Worm (Caenorhabditis elegans) whole organism, late embryonic: ENCODE data around the gene aat-2.

ENCODE experiments used
- C08G9.2 ChIP-seq: sonication (generic microtip); optimal IDR thresholded peaks from 2 replicates; lab custom pipeline; 2016; ENCODE audit warnings: mild to moderate bottlenecking, missing genetic modification characterization, moderate library complexity, missing compliant biosample characterization
- C38D4.7 ChIP-seq: fragments of 200-800 bp; sonication (Bioruptor generic); optimal IDR thresholded peaks from 2 replicates; lab custom pipeline; 2018; ENCODE audit warnings: mild to moderate bottlenecking, missing genetic modification characterization, moderate library complexity, missing compliant biosample characterization
- F13H6.1 ChIP-seq: sonication (generic microtip); optimal IDR thresholded peaks from 2 replicates; lab custom pipeline; 2016; ENCODE audit warnings: missing genetic modification characterization, missing compliant biosample characterization
- K02D7.2 ChIP-seq: sonication (generic microtip); optimal IDR thresholded peaks from 2 replicates; lab custom pipeline; 2017; ENCODE audit warnings: mild to moderate bottlenecking, missing genetic modification characterization, missing compliant biosample characterization
- K09A11.1 ChIP-seq: sonication (generic microtip); optimal IDR thresholded peaks from 2 replicates; lab custom pipeline; 2017; ENCODE audit warnings: antibody characterized with exemption, mild to moderate bottlenecking, missing genetic modification characterization, missing compliant biosample characterization; ENCODE audit not compliant: insufficient read depth
- Y22D7AL.16 ChIP-seq: sonication (generic microtip); optimal IDR thresholded peaks from 2 replicates; lab custom pipeline; 2016; ENCODE audit warnings: missing genetic modification characterization, missing compliant biosample characterization
- ahr-1 ChIP-seq: sonication (generic microtip); optimal IDR thresholded peaks from 2 replicates; lab custom pipeline; 2016; ENCODE audit warnings: missing genetic modification characterization, missing compliant biosample characterization
- ama-1 ChIP-seq: fragments of 150-350 bp; optimal IDR thresholded peaks from 2 replicates; lab custom pipeline; 2014
- ceh-14 ChIP-seq: sonication (generic microtip); optimal IDR thresholded peaks from 2 replicates; lab custom pipeline; 2016; ENCODE audit warnings: missing genotype, missing genetic modification characterization, missing compliant biosample characterization
- ceh-18 ChIP-seq: sonication (generic microtip); optimal IDR thresholded peaks from 2 replicates; lab custom pipeline; 2016; ENCODE audit warnings: missing genetic modification characterization, missing compliant biosample characterization
- ceh-2 ChIP-seq: sonication (generic microtip); optimal IDR thresholded peaks from 2 replicates; lab custom pipeline; 2016; ENCODE audit warnings: missing genotype, missing genetic modification characterization, missing compliant biosample characterization
- ceh-24 ChIP-seq: sonication (generic microtip); optimal IDR thresholded peaks from 2 replicates; lab custom pipeline; 2016; ENCODE audit warnings: mild to moderate bottlenecking, missing genetic modification characterization, missing compliant biosample characterization
- ceh-31 ChIP-seq: sonication (generic microtip); optimal IDR thresholded peaks from 2 replicates; lab custom pipeline; 2016; ENCODE audit warnings: missing genetic modification characterization, missing compliant biosample characterization
- ceh-34 ChIP-seq: sonication (generic microtip); optimal IDR thresholded peaks from 2 replicates; lab custom pipeline; 2016; ENCODE audit warnings: mild to moderate bottlenecking, missing genetic modification characterization, missing compliant biosample characterization
- ceh-45 ChIP-seq: fragments of 200-800 bp; sonication (Bioruptor generic); IDR thresholded peaks from 2 replicates; pipeline ENCODE4 v1.3.6; 2022; ENCODE audit warnings: missing genetic modification reagents, missing genetic modification characterization, missing compliant biosample characterization
- ceh-9 ChIP-seq: sonication (generic microtip); optimal IDR thresholded peaks from 2 replicates; lab custom pipeline; 2016; ENCODE audit warnings: mild to moderate bottlenecking, missing genetic modification characterization, inconsistent platforms, missing compliant biosample characterization
- che-1 ChIP-seq: sonication (generic microtip); optimal IDR thresholded peaks from 2 replicates; lab custom pipeline; 2016; ENCODE audit warnings: mild to moderate bottlenecking, missing genetic modification characterization, missing compliant biosample characterization
- dve-1 ChIP-seq: sonication (generic microtip); optimal IDR thresholded peaks from 2 replicates; lab custom pipeline; 2017; ENCODE audit warnings: antibody characterized with exemption, mild to moderate bottlenecking, missing genetic modification characterization, missing compliant biosample characterization
- elt-2 ChIP-seq: sonication (generic microtip); optimal IDR thresholded peaks from 2 replicates; lab custom pipeline; 2016; ENCODE audit warnings: missing genetic modification reagents, missing genetic modification characterization, missing compliant biosample characterization
- fax-1 ChIP-seq: sonication (generic microtip); optimal IDR thresholded peaks from 2 replicates; lab custom pipeline; 2016; ENCODE audit warnings: missing genotype, missing genetic modification characterization, missing compliant biosample characterization
- fkh-6 ChIP-seq: sonication (generic microtip); optimal IDR thresholded peaks from 2 replicates; lab custom pipeline; 2016; ENCODE audit warnings: missing genetic modification characterization, missing compliant biosample characterization
- gmeb-2 ChIP-seq: sonication (generic microtip); optimal IDR thresholded peaks from 2 replicates; lab custom pipeline; 2016; ENCODE audit warnings: missing genetic modification characterization, inconsistent platforms, missing compliant biosample characterization
- hlh-13 ChIP-seq: fragments of 200-800 bp; sonication (Bioruptor generic); optimal IDR thresholded peaks from 2 replicates; lab custom pipeline; 2018; ENCODE audit warnings: mild to moderate bottlenecking, missing genetic modification characterization, missing compliant biosample characterization
- hlh-6 ChIP-seq: sonication (generic microtip); optimal IDR thresholded peaks from 2 replicates; lab custom pipeline; 2016; ENCODE audit warnings: missing genotype, missing genetic modification characterization, missing compliant biosample characterization
- hlh-8 ChIP-seq: sonication (generic microtip); optimal IDR thresholded peaks from 2 replicates; lab custom pipeline; 2016; ENCODE audit warnings: missing genotype, missing genetic modification characterization, missing compliant biosample characterization
- nfya-1 ChIP-seq: sonication (generic microtip); optimal IDR thresholded peaks from 2 replicates; lab custom pipeline; 2017; ENCODE audit warnings: missing genetic modification characterization, mild to moderate bottlenecking, missing compliant biosample characterization, antibody characterized with exemption, moderate library complexity
- nhr-232 ChIP-seq: sonication (generic microtip); optimal IDR thresholded peaks from 2 replicates; lab custom pipeline; 2016; ENCODE audit warnings: missing genetic modification characterization, missing compliant biosample characterization
- odd-2 ChIP-seq: sonication (generic microtip); optimal IDR thresholded peaks from 2 replicates; lab custom pipeline; 2017; ENCODE audit warnings: antibody characterized with exemption, mild to moderate bottlenecking, missing genetic modification characterization, missing compliant biosample characterization
- pag-3 ChIP-seq: sonication (generic microtip); optimal IDR thresholded peaks from 2 replicates; lab custom pipeline; 2016; ENCODE audit warnings: missing compliant biosample characterization, missing genetic modification characterization, borderline replicate concordance
- pat-9 ChIP-seq: fragments of 200-800 bp; sonication (Bioruptor generic); optimal IDR thresholded peaks from 2 replicates; lab custom pipeline; 2018; ENCODE audit warnings: mild to moderate bottlenecking, missing genetic modification characterization, moderate library complexity, missing compliant biosample characterization
- pha-2 ChIP-seq: sonication (generic microtip); optimal IDR thresholded peaks from 2 replicates; lab custom pipeline; 2017; ENCODE audit warnings: mild to moderate bottlenecking, missing genetic modification characterization, missing compliant biosample characterization
- pqm-1 ChIP-seq: sonication (generic microtip); optimal IDR thresholded peaks from 2 replicates; lab custom pipeline; 2016; ENCODE audit warnings: missing genetic modification characterization, missing compliant biosample characterization
- pros-1 ChIP-seq: fragments of 150-350 bp; optimal IDR thresholded peaks from 2 replicates; lab custom pipeline; 2014; ENCODE audit warnings: missing biosample characterization, missing genetic modification reagents, missing genetic modification characterization
- rnt-1 ChIP-seq: sonication (generic microtip); optimal IDR thresholded peaks from 2 replicates; lab custom pipeline; 2016; ENCODE audit warnings: missing genetic modification characterization, missing compliant biosample characterization
- sox-2 ChIP-seq: fragments of 200-800 bp; sonication (Bioruptor generic); IDR thresholded peaks from 2 replicates; pipeline ENCODE4 v1.3.6; 2022; ENCODE audit warnings: missing genetic modification reagents, missing genetic modification characterization, missing compliant biosample characterization
- sox-4 ChIP-seq: sonication (generic microtip); optimal IDR thresholded peaks from 2 replicates; lab custom pipeline; 2017; ENCODE audit warnings: mild to moderate bottlenecking, missing genetic modification characterization, inconsistent platforms, missing compliant biosample characterization
- syd-9 ChIP-seq: sonication (generic microtip); optimal IDR thresholded peaks from 2 replicates; lab custom pipeline; 2016; ENCODE audit warnings: mild to moderate bottlenecking, missing genetic modification characterization, moderate library complexity, missing compliant biosample characterization
- tbx-2 ChIP-seq: sonication (generic microtip); optimal IDR thresholded peaks from 2 replicates; lab custom pipeline; 2016; ENCODE audit warnings: missing genetic modification characterization, missing compliant biosample characterization
- tbx-7 ChIP-seq: sonication (generic microtip); optimal IDR thresholded peaks from 2 replicates; lab custom pipeline; 2016; ENCODE audit warnings: missing genotype, missing genetic modification characterization, missing compliant biosample characterization
- unc-42 ChIP-seq: sonication (generic microtip); optimal IDR thresholded peaks from 2 replicates; lab custom pipeline; 2016; ENCODE audit warnings: missing genotype, missing genetic modification characterization, missing compliant biosample characterization
- unc-86 ChIP-seq: sonication (generic microtip); optimal IDR thresholded peaks from 2 replicates; lab custom pipeline; 2016; ENCODE audit warnings: missing genetic modification characterization, missing compliant biosample characterization
- ztf-16 ChIP-seq: sonication (generic microtip); optimal IDR thresholded peaks from 2 replicates; lab custom pipeline; 2017; ENCODE audit warnings: missing genetic modification characterization, missing compliant biosample characterization

aat-2 gene

DNA sequence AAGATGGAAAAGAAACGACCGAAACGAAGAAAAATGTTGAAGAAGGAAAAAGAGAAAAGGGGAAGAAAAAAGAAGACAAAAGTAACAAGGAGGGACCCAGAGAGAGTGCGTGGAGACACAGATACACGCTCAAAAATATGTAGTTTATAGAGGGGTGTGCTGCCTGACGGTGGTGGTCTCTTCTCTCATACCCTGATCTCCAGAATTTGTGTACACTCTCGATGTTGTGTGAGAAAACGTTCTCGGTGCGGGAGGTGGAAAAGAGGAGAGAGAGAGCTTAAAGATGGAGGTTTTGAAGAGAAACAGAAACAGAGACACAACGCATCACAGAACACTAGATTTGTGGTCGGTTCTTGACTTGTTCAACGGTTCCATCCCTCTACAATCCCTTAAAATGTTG is 27.4 kb upstream of the aat-2 start (continued):
- TF ChIP-seq F13H6.1 (tag; lab: Kevin White, UChicago) (no peak), hlh-8 (tag; lab: Kevin White, UChicago) (no peak), fax-1 (tag; lab: Kevin White, UChicago) (no peak), ceh-34 (peak; percentile 32), syd-9 (no peak), K09A11.1 (tag; lab: Kevin White, UChicago) (no peak), hlh-13 (GFP tag; lab: Kevin White, UChicago) (no peak), ceh-9 (tag; lab: Kevin White, UChicago) (no peak), odd-2 (no peak), ceh-45 (GFP tag; lab: Robert Waterston, UW) (no peak), ceh-24 (no peak), dve-1 (no peak), tbx-7 (tag; lab: Kevin White, UChicago) (no peak), nhr-232 (no peak), rnt-1 (tag; lab: Kevin White, UChicago) (peak; percentile 56)

DNA sequence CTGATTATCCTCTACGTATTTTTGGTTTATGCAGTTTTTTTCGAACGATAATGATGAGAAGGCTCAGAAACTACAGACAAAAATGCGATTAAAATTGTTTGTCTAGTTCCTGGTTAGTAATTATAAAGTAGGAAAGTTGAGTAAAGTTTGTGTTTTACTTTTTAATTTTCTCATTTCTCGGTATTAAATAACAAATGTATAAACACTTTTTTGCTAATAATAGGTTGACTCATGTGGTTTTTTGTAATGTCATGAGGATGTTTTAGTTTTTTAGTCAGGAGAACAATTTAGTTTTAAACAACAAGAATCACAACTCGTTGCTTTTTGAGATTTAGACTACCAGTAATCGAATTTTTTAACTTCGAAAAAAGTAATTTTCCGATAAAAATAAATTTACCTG is 26.5 kb upstream of the aat-2 start:
- TF ChIP-seq ama-1 (no peak), nhr-232 (no peak), sox-4 (tag; lab: Kevin White, UChicago) (no peak), ceh-14 (tag; lab: Kevin White, UChicago) (no peak), pros-1 (tag; lab: Kevin White, UChicago) (no peak), fkh-6 (tag; lab: Kevin White, UChicago) (no peak), Y22D7AL.16 (tag; lab: Kevin White, UChicago) (no peak), che-1 (tag; lab: Kevin White, UChicago) (no peak)

DNA sequence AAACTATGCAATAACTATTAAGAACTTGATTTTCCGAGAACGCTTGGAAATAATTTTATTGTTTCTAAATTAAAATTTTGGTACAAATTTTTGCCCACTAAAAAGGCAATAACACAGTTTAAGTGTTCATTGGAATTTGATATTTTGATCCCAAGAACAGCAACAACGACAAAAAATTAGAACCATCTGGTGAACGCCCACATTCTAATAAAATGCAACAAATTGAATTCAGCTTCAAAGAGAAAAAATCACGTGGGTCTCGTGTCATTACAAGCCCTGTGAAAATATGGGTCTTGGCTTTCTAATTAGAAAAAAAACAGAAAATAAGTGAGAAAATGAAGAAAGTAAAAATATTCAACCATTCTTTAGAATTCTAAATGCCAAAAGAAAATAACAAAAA is 25.7 kb upstream of the aat-2 start:
- TF ChIP-seq elt-2 (tag; lab: Kevin White, UChicago): no peak
- no peak for TF ChIP-seq hlh-6 (tag; lab: Kevin White, UChicago)
- TF ChIP-seq gmeb-2: no peak
- TF ChIP-seq pros-1 (tag; lab: Kevin White, UChicago): no peak
- TF ChIP-seq tbx-7 (tag; lab: Kevin White, UChicago): no peak
- no peak for TF ChIP-seq Y22D7AL.16 (tag; lab: Kevin White, UChicago)
- TF ChIP-seq ceh-2 (tag; lab: Kevin White, UChicago): no peak
- TF ChIP-seq K02D7.2: no peak
- no peak for TF ChIP-seq C08G9.2 (tag; lab: Kevin White, UChicago)
- TF ChIP-seq nhr-232: no peak
- no peak for TF ChIP-seq ztf-16
- no peak for TF ChIP-seq ceh-24
- TF ChIP-seq sox-2 (GFP tag; lab: Robert Waterston, UW): no peak
- no peak for TF ChIP-seq pha-2 (tag; lab: Kevin White, UChicago)
- no peak for TF ChIP-seq F13H6.1 (tag; lab: Kevin White, UChicago)
- no peak for TF ChIP-seq ahr-1 (tag; lab: Kevin White, UChicago)
- no peak for TF ChIP-seq nfya-1 (tag; lab: Kevin White, UChicago)
- TF ChIP-seq pqm-1 (tag; lab: Kevin White, UChicago): no peak
- TF ChIP-seq, all 69 proteins: peak for 0

DNA sequence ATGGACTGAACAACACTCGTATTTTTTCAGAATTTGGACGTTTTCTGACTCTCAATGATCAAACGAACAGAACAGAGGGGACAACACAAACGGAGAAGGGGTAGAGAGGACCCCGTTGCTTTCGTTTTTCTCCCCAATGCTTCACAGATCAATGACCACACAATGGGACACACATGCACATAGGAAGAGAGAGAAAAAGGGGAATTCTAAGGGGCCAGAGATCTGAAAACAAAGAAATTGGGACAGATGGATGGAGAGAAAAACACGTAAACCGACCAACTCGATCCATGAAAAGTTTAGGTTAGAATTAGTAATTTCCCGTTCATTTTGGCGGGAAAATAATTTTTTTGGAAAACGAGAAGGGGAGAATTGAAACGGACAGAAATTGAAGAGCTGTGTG is 24.3 kb upstream of the aat-2 start:
- TF ChIP-seq F13H6.1 (tag; lab: Kevin White, UChicago) (no peak), nhr-232 (no peak), unc-86 (tag; lab: Kevin White, UChicago) (no peak), unc-42 (peak; percentile 35), rnt-1 (tag; lab: Kevin White, UChicago) (no peak), pag-3 (no peak), ama-1 (no peak), pat-9 (tag; lab: Kevin White, UChicago) (no peak), C38D4.7 (GFP tag; lab: Kevin White, UChicago) (no peak), ceh-18 (peak; percentile 11), tbx-2 (tag; lab: Kevin White, UChicago) (peak; percentile 7), ceh-31 (peak; percentile 47), pha-2 (tag; lab: Kevin White, UChicago) (no peak)
- TF ChIP-seq, all 69 proteins: peak for 4
